Worm (Caenorhabditis elegans) whole organism, late embryonic: ENCODE data around the gene R10E8.1.
"Not testable (repeated sequence)": the region's sequence is repeated elsewhere in the genome, so short reads cannot be mapped to it uniquely, and the experiment has no call there.

ENCODE experiments used
- C08G9.2 ChIP-seq: sonication (generic microtip); optimal IDR thresholded peaks from 2 replicates; lab custom pipeline; 2016; ENCODE audit warnings: mild to moderate bottlenecking, missing genetic modification characterization, moderate library complexity, missing compliant biosample characterization
- F13H6.1 ChIP-seq: sonication (generic microtip); optimal IDR thresholded peaks from 2 replicates; lab custom pipeline; 2016; ENCODE audit warnings: missing genetic modification characterization, missing compliant biosample characterization
- K02D7.2 ChIP-seq: sonication (generic microtip); optimal IDR thresholded peaks from 2 replicates; lab custom pipeline; 2017; ENCODE audit warnings: mild to moderate bottlenecking, missing genetic modification characterization, missing compliant biosample characterization
- K09A11.1 ChIP-seq: sonication (generic microtip); optimal IDR thresholded peaks from 2 replicates; lab custom pipeline; 2017; ENCODE audit warnings: antibody characterized with exemption, mild to moderate bottlenecking, missing genetic modification characterization, missing compliant biosample characterization; ENCODE audit not compliant: insufficient read depth
- T23F11.4 ChIP-seq: fragments of 200-800 bp; sonication (Bioruptor generic); optimal IDR thresholded peaks from 2 replicates; lab custom pipeline; 2018; ENCODE audit warnings: mild to moderate bottlenecking, missing genetic modification characterization, missing compliant biosample characterization
- Y22D7AL.16 ChIP-seq: sonication (generic microtip); optimal IDR thresholded peaks from 2 replicates; lab custom pipeline; 2016; ENCODE audit warnings: missing genetic modification characterization, missing compliant biosample characterization
- ahr-1 ChIP-seq: sonication (generic microtip); optimal IDR thresholded peaks from 2 replicates; lab custom pipeline; 2016; ENCODE audit warnings: missing genetic modification characterization, missing compliant biosample characterization
- ceh-18 ChIP-seq: sonication (generic microtip); optimal IDR thresholded peaks from 2 replicates; lab custom pipeline; 2016; ENCODE audit warnings: missing genetic modification characterization, missing compliant biosample characterization
- ceh-24 ChIP-seq: sonication (generic microtip); optimal IDR thresholded peaks from 2 replicates; lab custom pipeline; 2016; ENCODE audit warnings: mild to moderate bottlenecking, missing genetic modification characterization, missing compliant biosample characterization
- ceh-31 ChIP-seq: sonication (generic microtip); optimal IDR thresholded peaks from 2 replicates; lab custom pipeline; 2016; ENCODE audit warnings: missing genetic modification characterization, missing compliant biosample characterization
- ceh-34 ChIP-seq: sonication (generic microtip); optimal IDR thresholded peaks from 2 replicates; lab custom pipeline; 2016; ENCODE audit warnings: mild to moderate bottlenecking, missing genetic modification characterization, missing compliant biosample characterization
- ceh-45 ChIP-seq: fragments of 200-800 bp; sonication (Bioruptor generic); IDR thresholded peaks from 2 replicates; pipeline ENCODE4 v1.3.6; 2022; ENCODE audit warnings: missing genetic modification reagents, missing genetic modification characterization, missing compliant biosample characterization
- dmd-4 ChIP-seq: sonication (generic microtip); optimal IDR thresholded peaks from 2 replicates; lab custom pipeline; 2016; ENCODE audit warnings: borderline replicate concordance, missing genetic modification characterization, missing compliant biosample characterization
- ets-4 ChIP-seq: sonication (generic microtip); optimal IDR thresholded peaks from 2 replicates; lab custom pipeline; 2016; ENCODE audit warnings: missing genetic modification characterization, missing compliant biosample characterization
- gmeb-2 ChIP-seq: sonication (generic microtip); optimal IDR thresholded peaks from 2 replicates; lab custom pipeline; 2016; ENCODE audit warnings: missing genetic modification characterization, inconsistent platforms, missing compliant biosample characterization
- hlh-15 ChIP-seq: sonication (generic microtip); optimal IDR thresholded peaks from 2 replicates; lab custom pipeline; 2016; ENCODE audit warnings: missing genetic modification characterization, missing compliant biosample characterization
- hlh-30 ChIP-seq: sonication (generic microtip); optimal IDR thresholded peaks from 2 replicates; lab custom pipeline; 2017; ENCODE audit warnings: antibody characterized with exemption, missing genetic modification characterization, missing compliant biosample characterization; ENCODE audit not compliant: insufficient read depth
- hlh-8 ChIP-seq: sonication (generic microtip); optimal IDR thresholded peaks from 2 replicates; lab custom pipeline; 2016; ENCODE audit warnings: missing genotype, missing genetic modification characterization, missing compliant biosample characterization
- nfya-1 ChIP-seq: sonication (generic microtip); optimal IDR thresholded peaks from 2 replicates; lab custom pipeline; 2017; ENCODE audit warnings: missing genetic modification characterization, mild to moderate bottlenecking, missing compliant biosample characterization, antibody characterized with exemption, moderate library complexity
- nhr-232 ChIP-seq: sonication (generic microtip); optimal IDR thresholded peaks from 2 replicates; lab custom pipeline; 2016; ENCODE audit warnings: missing genetic modification characterization, missing compliant biosample characterization
- npax-4 ChIP-seq: sonication (generic microtip); optimal IDR thresholded peaks from 2 replicates; lab custom pipeline; 2016; ENCODE audit warnings: missing genetic modification characterization, missing compliant biosample characterization
- pag-3 ChIP-seq: sonication (generic microtip); optimal IDR thresholded peaks from 2 replicates; lab custom pipeline; 2016; ENCODE audit warnings: missing compliant biosample characterization, missing genetic modification characterization, borderline replicate concordance
- pqm-1 ChIP-seq: sonication (generic microtip); optimal IDR thresholded peaks from 2 replicates; lab custom pipeline; 2016; ENCODE audit warnings: missing genetic modification characterization, missing compliant biosample characterization
- rnt-1 ChIP-seq: sonication (generic microtip); optimal IDR thresholded peaks from 2 replicates; lab custom pipeline; 2016; ENCODE audit warnings: missing genetic modification characterization, missing compliant biosample characterization
- sox-4 ChIP-seq: sonication (generic microtip); optimal IDR thresholded peaks from 2 replicates; lab custom pipeline; 2017; ENCODE audit warnings: mild to moderate bottlenecking, missing genetic modification characterization, inconsistent platforms, missing compliant biosample characterization
- syd-9 ChIP-seq: sonication (generic microtip); optimal IDR thresholded peaks from 2 replicates; lab custom pipeline; 2016; ENCODE audit warnings: mild to moderate bottlenecking, missing genetic modification characterization, moderate library complexity, missing compliant biosample characterization
- tbx-2 ChIP-seq: sonication (generic microtip); optimal IDR thresholded peaks from 2 replicates; lab custom pipeline; 2016; ENCODE audit warnings: missing genetic modification characterization, missing compliant biosample characterization
- ttx-3 ChIP-seq: sonication (generic microtip); optimal IDR thresholded peaks from 2 replicates; lab custom pipeline; 2016; ENCODE audit warnings: missing genetic modification reagents, missing genetic modification characterization, missing compliant biosample characterization
- unc-3 ChIP-seq, 2 experiments: fragments of 200-800 bp in 1 of 2; sonication (Bioruptor generic) in 1 of 2; sonication (generic microtip) in 1 of 2; conservative IDR thresholded peaks in 1 of 2; optimal IDR thresholded peaks in 1 of 2; 2 replicates each; pipeline versions ENCODE4 v1.3.6 to Lab custom; 2016 to 2022; ENCODE audit warnings: missing compliant biosample characterization in 2 of 2, missing genetic modification characterization in 2 of 2, missing genetic modification reagents in 1 of 2
- unc-55 ChIP-seq: sonication (generic microtip); optimal IDR thresholded peaks from 2 replicates; lab custom pipeline; 2017; ENCODE audit warnings: missing biosample characterization, missing genetic modification reagents, missing genetic modification characterization
- unc-86 ChIP-seq: sonication (generic microtip); optimal IDR thresholded peaks from 2 replicates; lab custom pipeline; 2016; ENCODE audit warnings: missing genetic modification characterization, missing compliant biosample characterization
- zip-5 ChIP-seq: sonication (generic microtip); optimal IDR thresholded peaks from 2 replicates; lab custom pipeline; 2016; ENCODE audit warnings: missing genetic modification characterization, missing compliant biosample characterization
- ztf-16 ChIP-seq: sonication (generic microtip); optimal IDR thresholded peaks from 2 replicates; lab custom pipeline; 2017; ENCODE audit warnings: missing genetic modification characterization, missing compliant biosample characterization

Gene R10E8.1

ce11 chrV:18224353-18224752, 27.9 kb downstream of the R10E8.1 start, which contains the start of gene F16H6.10:
Gene F16H6.10, minus strand, starts transcription at chrV:18224453.
- TF ChIP-seq zip-5 (no peak), Y22D7AL.16 (tag; lab: Kevin White, UChicago) (no peak), unc-3 (GFP tag; conservative IDR thresholded peaks at IDR 0.05; lab: Robert Waterston, UW) (no peak), unc-3 (tag; optimal IDR thresholded peaks at IDR 0.05; lab: Kevin White, UChicago) (no peak), ahr-1 (no peak), dmd-4 (tag; lab: Kevin White, UChicago) (no peak), hlh-15 (no peak), ets-4 (no peak), F13H6.1 (tag; lab: Kevin White, UChicago) (no peak), syd-9 (no peak), hlh-8 (tag; lab: Kevin White, UChicago) (no peak), ceh-45 (GFP tag; lab: Robert Waterston, UW) (no peak), rnt-1 (tag; lab: Kevin White, UChicago) (no peak), hlh-30 (tag; lab: Kevin White, UChicago) (no peak), K02D7.2 (tag; lab: Kevin White, UChicago) (no peak)

ce11 chrV:18216784-18217183, 35.4 kb downstream of the R10E8.1 start, which contains the start of gene F16H6.9:
Gene F16H6.9, plus strand, starts transcription at chrV:18217084.
- not testable (repeated sequence) for TF ChIP-seq ceh-18 (tag; lab: Kevin White, UChicago); K02D7.2 (tag; lab: Kevin White, UChicago); ceh-24

- not testable (repeated sequence) for TF ChIP-seq unc-55 (GFP tag; lab: Kevin White, UChicago); T23F11.4; gmeb-2
These were observed 36.0 kb downstream of the R10E8.1 start, which contains the start of gene F16H6.8 for ce11 chrV:18216175-18216574. Gene F16H6.8, minus strand, starts transcription at chrV:18216275.

ce11 chrV:18212848-18213247, 39.4 kb downstream of the R10E8.1 start:
- TF ChIP-seq ceh-24 (no peak), hlh-8 (tag; lab: Kevin White, UChicago) (no peak), tbx-2 (tag; lab: Kevin White, UChicago) (no peak), nhr-232 (tag; lab: Kevin White, UChicago) (no peak), pag-3 (no peak), npax-4 (tag; lab: Kevin White, UChicago) (no peak), ceh-31 (tag; lab: Kevin White, UChicago) (no peak)

ce11 chrV:18209071-18209470, 43.1 kb downstream of the R10E8.1 start, which contains the start of gene F16H6.7:
Gene F16H6.7, minus strand, starts transcription at chrV:18209171.
- TF ChIP-seq ceh-34 (tag; lab: Kevin White, UChicago) = no peak
- TF ChIP-seq Y22D7AL.16 (tag; lab: Kevin White, UChicago) = no peak
- TF ChIP-seq ttx-3 (tag; lab: Kevin White, UChicago) = no peak
- TF ChIP-seq F13H6.1 (tag; lab: Kevin White, UChicago) = no peak
- no peak for TF ChIP-seq nfya-1 (tag; lab: Kevin White, UChicago)
- TF ChIP-seq sox-4 (tag; lab: Kevin White, UChicago) = no peak
- TF ChIP-seq C08G9.2 = no peak
- no peak for TF ChIP-seq npax-4 (tag; lab: Kevin White, UChicago)
- no peak for TF ChIP-seq ztf-16 (tag; lab: Kevin White, UChicago)
- TF ChIP-seq pqm-1 (tag; lab: Kevin White, UChicago) = no peak
- no peak for TF ChIP-seq K09A11.1 (tag; lab: Kevin White, UChicago)
- TF ChIP-seq unc-86 (tag; lab: Kevin White, UChicago) = no peak
